Worm (Caenorhabditis elegans) whole organism, early embryonic: ENCODE results near the gene gid-2.

Experiments used
- F13C5.2 ChIP-seq: sonication (generic microtip); optimal IDR thresholded peaks from 2 replicates; lab custom pipeline; 2017; ENCODE audit warnings: mild to moderate bottlenecking, missing genetic modification characterization, inconsistent platforms, missing compliant biosample characterization
- ama-1 ChIP-seq: fragments of 150-350 bp; optimal IDR thresholded peaks from 2 replicates; lab custom pipeline; 2014
- hmbx-1 ChIP-seq: sonication (generic microtip); optimal IDR thresholded peaks from 2 replicates; lab custom pipeline; 2016; ENCODE audit warnings: mild to moderate bottlenecking, missing genetic modification characterization, missing compliant biosample characterization
- hmg-4 ChIP-seq: fragments of 200-800 bp; sonication (Bioruptor generic); optimal IDR thresholded peaks from 2 replicates; lab custom pipeline; 2018; ENCODE audit warnings: mild to moderate bottlenecking, missing genetic modification characterization, missing compliant biosample characterization
- scrt-1 ChIP-seq: fragments of 200-800 bp; sonication (Bioruptor generic); IDR thresholded peaks from 2 replicates; pipeline ENCODE4 v1.3.6; 2022; ENCODE audit warnings: missing genetic modification characterization, missing compliant biosample characterization
- sea-1 ChIP-seq: fragments of 200-800 bp; sonication (Bioruptor generic); conservative IDR thresholded peaks from 2 replicates; pipeline ENCODE4 v1.3.6; 2022; ENCODE audit warnings: missing genetic modification characterization, missing compliant biosample characterization
- tbx-11 ChIP-seq: fragments of 200-800 bp; sonication (Bioruptor generic); IDR thresholded peaks from 2 replicates; pipeline ENCODE4 v1.3.6; 2022; ENCODE audit warnings: missing genetic modification characterization, missing compliant biosample characterization
- tbx-37 ChIP-seq: fragments of 200-800 bp; sonication (Bioruptor generic); conservative IDR thresholded peaks from 2 replicates; pipeline ENCODE4 v1.3.6; 2022; ENCODE audit warnings: missing genetic modification reagents, missing genetic modification characterization, missing compliant biosample characterization

ce11 chrX:2407167-2407566 lies 31.6 kb downstream of the gid-2 start, which contains the start of gene mtpn-1:
- no peak for TF ChIP-seq sea-1 (GFP tag; lab: Robert Waterston, UW)
- TF ChIP-seq hmbx-1 (tag; lab: Kevin White, UChicago), result no peak
- TF ChIP-seq scrt-1 (GFP tag; lab: Robert Waterston, UW), result no peak
- no peak for TF ChIP-seq F13C5.2 (tag; lab: Kevin White, UChicago)
- TF ChIP-seq tbx-11, result no peak
- no peak for TF ChIP-seq ama-1 (lab: Kevin White, UChicago)
- TF ChIP-seq tbx-37 (GFP tag; lab: Robert Waterston, UW), result no peak
- TF ChIP-seq hmg-4, result no peak
